Worm (Caenorhabditis elegans) whole organism, mixed stage, embryonic: ENCODE results near the gene fbxa-32.

Source experiments
- M03D4.4 ChIP-seq: sonication (generic microtip); optimal IDR thresholded peaks from 2 replicates; lab custom pipeline; 2017; ENCODE audit warnings: mild to moderate bottlenecking, missing genetic modification characterization, missing compliant biosample characterization
- bed-3 ChIP-seq: fragments of 200-800 bp; sonication (Bioruptor generic); optimal IDR thresholded peaks from 3 replicates; lab custom pipeline; 2018; ENCODE audit warnings: mild to moderate bottlenecking, missing genetic modification characterization, moderate library complexity, missing compliant biosample characterization
- blmp-1 ChIP-seq: fragments of 150-350 bp; optimal IDR thresholded peaks from 2 replicates; lab custom pipeline; 2014; ENCODE audit warnings: missing biosample characterization, missing genetic modification characterization
- ceh-39 ChIP-seq: fragments of 150-350 bp; optimal IDR thresholded peaks from 2 replicates; lab custom pipeline; 2014; ENCODE audit warnings: missing biosample characterization, missing genetic modification characterization
- ceh-83 ChIP-seq: fragments of 200-800 bp; sonication (Bioruptor generic); optimal IDR thresholded peaks from 2 replicates; lab custom pipeline; 2018; ENCODE audit warnings: mild to moderate bottlenecking, missing genetic modification characterization, missing compliant biosample characterization
- ces-1 ChIP-seq: fragments of 150-350 bp; optimal IDR thresholded peaks from 2 replicates; lab custom pipeline; 2014; ENCODE audit warnings: missing biosample characterization, missing genetic modification reagents, missing genetic modification characterization
- cnd-1 ChIP-seq: fragments of 200-800 bp; sonication (Bioruptor generic); optimal IDR thresholded peaks from 2 replicates; lab custom pipeline; 2018; ENCODE audit warnings: mild to moderate bottlenecking, missing genetic modification characterization, missing compliant biosample characterization
- drap-1 ChIP-seq: fragments of 200-800 bp; sonication (Bioruptor generic); optimal IDR thresholded peaks from 3 replicates; lab custom pipeline; 2018; ENCODE audit warnings: mild to moderate bottlenecking, missing genetic modification characterization, missing compliant biosample characterization
- elt-1 ChIP-seq: sonication (generic microtip); optimal IDR thresholded peaks from 2 replicates; lab custom pipeline; 2017; ENCODE audit warnings: missing genetic modification characterization, mild to moderate bottlenecking, missing compliant biosample characterization, antibody characterized with exemption, moderate library complexity, borderline replicate concordance; ENCODE audit not compliant: insufficient read depth
- elt-3 ChIP-seq: fragments of 150-350 bp; optimal IDR thresholded peaks from 2 replicates; lab custom pipeline; 2014; ENCODE audit warnings: missing biosample characterization, missing genetic modification characterization
- flh-1 ChIP-seq: fragments of 200-800 bp; sonication (Bioruptor generic); optimal IDR thresholded peaks from 2 replicates; lab custom pipeline; 2018; ENCODE audit warnings: mild to moderate bottlenecking, missing genetic modification characterization, moderate library complexity, missing compliant biosample characterization
- ham-2 ChIP-seq: fragments of 200-800 bp; sonication (Bioruptor generic); optimal IDR thresholded peaks from 2 replicates; lab custom pipeline; 2018; ENCODE audit warnings: mild to moderate bottlenecking, missing genetic modification characterization, missing compliant biosample characterization
- lin-13 ChIP-seq: fragments of 150-350 bp; optimal IDR thresholded peaks from 2 replicates; lab custom pipeline; 2014; ENCODE audit warnings: missing biosample characterization, missing genetic modification characterization
- lin-32 ChIP-seq: fragments of 200-800 bp; sonication (Bioruptor generic); optimal IDR thresholded peaks from 2 replicates; lab custom pipeline; 2018; ENCODE audit warnings: mild to moderate bottlenecking, missing genetic modification characterization, missing compliant biosample characterization
- lsy-2 ChIP-seq: fragments of 150-350 bp; optimal IDR thresholded peaks from 2 replicates; lab custom pipeline; 2014; ENCODE audit warnings: missing biosample characterization, missing genetic modification characterization
- mab-5 ChIP-seq: fragments of 150-350 bp; optimal IDR thresholded peaks from 2 replicates; lab custom pipeline; 2014; ENCODE audit warnings: missing biosample characterization, missing genetic modification characterization
- mep-1 ChIP-seq: fragments of 150-350 bp; optimal IDR thresholded peaks from 2 replicates; lab custom pipeline; 2017; ENCODE audit warnings: missing biosample characterization, missing genetic modification reagents, missing genetic modification characterization, inconsistent platforms
- nhr-12 ChIP-seq: fragments of 150-350 bp; optimal IDR thresholded peaks from 2 replicates; lab custom pipeline; 2014; ENCODE audit warnings: missing biosample characterization, missing genetic modification characterization
- nhr-2 ChIP-seq: fragments of 150-350 bp; optimal IDR thresholded peaks from 2 replicates; lab custom pipeline; 2014; ENCODE audit warnings: missing biosample characterization, missing genetic modification characterization
- nhr-237 ChIP-seq: fragments of 150-350 bp; optimal IDR thresholded peaks from 2 replicates; lab custom pipeline; 2014; ENCODE audit warnings: missing biosample characterization, missing genetic modification characterization
- nhr-28 ChIP-seq: fragments of 150-350 bp; optimal IDR thresholded peaks from 2 replicates; lab custom pipeline; 2014; ENCODE audit warnings: missing biosample characterization, missing genetic modification characterization
- pha-4 ChIP-seq: fragments of 150-350 bp; optimal IDR thresholded peaks from 2 replicates; lab custom pipeline; 2018; ENCODE audit warnings: missing biosample characterization, missing genetic modification reagents, missing genetic modification characterization
- sem-2 ChIP-seq: fragments of 200-800 bp; sonication (Bioruptor generic); optimal IDR thresholded peaks from 2 replicates; lab custom pipeline; 2018; ENCODE audit warnings: mild to moderate bottlenecking, missing genetic modification characterization, missing compliant biosample characterization
- snpc-4 ChIP-seq: fragments of 150-350 bp; optimal IDR thresholded peaks from 2 replicates; lab custom pipeline; 2014; ENCODE audit warnings: missing biosample characterization, missing genetic modification characterization
- sptf-1 ChIP-seq: sonication (generic microtip); optimal IDR thresholded peaks from 2 replicates; lab custom pipeline; 2017; ENCODE audit warnings: mild to moderate bottlenecking, missing genetic modification characterization, moderate library complexity, missing compliant biosample characterization
- tbx-8 ChIP-seq: fragments of 200-800 bp; sonication (Bioruptor generic); optimal IDR thresholded peaks from 2 replicates; lab custom pipeline; 2018; ENCODE audit warnings: mild to moderate bottlenecking, missing genetic modification characterization, moderate library complexity, missing compliant biosample characterization
- unc-120 ChIP-seq: sonication (generic microtip); optimal IDR thresholded peaks from 2 replicates; lab custom pipeline; 2017; ENCODE audit warnings: missing genetic modification characterization, missing compliant biosample characterization; ENCODE audit not compliant: poor library complexity, severe bottlenecking
- unc-39 ChIP-seq: fragments of 150-350 bp; optimal IDR thresholded peaks from 2 replicates; lab custom pipeline; 2014; ENCODE audit warnings: missing biosample characterization, missing genetic modification characterization
- unc-62 ChIP-seq: fragments of 150-350 bp; optimal IDR thresholded peaks from 2 replicates; lab custom pipeline; 2014; ENCODE audit warnings: missing biosample characterization, missing genetic modification reagents, missing genetic modification characterization

The fbxa-32 gene

DNA sequence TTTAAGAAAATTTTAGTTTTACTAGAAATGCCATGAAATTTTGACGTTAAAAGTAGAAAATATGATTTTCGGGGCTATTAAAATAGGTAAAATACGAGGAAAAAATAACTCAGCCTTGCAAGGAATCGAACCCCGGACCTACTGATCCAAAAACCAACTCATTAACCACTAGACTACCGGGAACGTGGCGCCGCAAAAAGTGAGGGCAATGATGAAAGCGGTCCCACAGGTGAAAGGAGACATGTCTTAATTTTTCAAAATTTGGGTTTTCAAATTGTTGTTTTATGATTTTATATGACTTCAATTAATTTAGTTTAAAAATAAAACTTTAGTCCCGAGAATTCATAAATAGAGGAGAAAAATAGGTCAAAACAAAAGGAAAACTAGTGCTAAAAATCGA, 38.4 kb downstream of the fbxa-32 start:
- TF ChIP-seq mab-5 (no peak), unc-62 (GFP tag; lab: Kevin White, UChicago) (no peak), snpc-4 (tag; lab: Kevin White, UChicago) (no peak), nhr-237 (tag; lab: Kevin White, UChicago) (no peak), lsy-2 (tag; lab: Kevin White, UChicago) (no peak), nhr-28 (tag; lab: Kevin White, UChicago) (no peak), ceh-83 (no peak), pha-4 (tag; lab: Kevin White, UChicago) (no peak)

DNA sequence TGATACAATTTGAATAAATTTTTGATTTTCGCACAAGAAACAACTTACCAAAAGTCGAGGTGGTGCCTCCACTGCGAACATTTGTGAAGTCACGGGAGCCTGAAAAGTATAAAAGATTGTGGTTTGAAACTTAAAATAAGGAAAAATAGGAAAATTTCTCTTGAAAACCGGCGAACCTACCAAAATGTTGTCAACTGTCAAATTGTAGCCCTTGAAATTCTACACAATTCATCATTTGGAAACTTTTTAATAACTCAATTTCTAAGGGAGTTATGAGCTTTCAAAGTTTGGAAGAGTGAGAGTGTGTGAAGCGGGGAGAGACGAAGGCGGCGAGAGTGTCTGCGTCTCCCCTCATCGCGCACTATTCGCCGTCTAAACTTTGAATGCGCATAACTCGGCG, 38.9 kb downstream of the fbxa-32 start, which contains the start of gene pes-4:
pes-4 (minus strand) TSS at position 101 of the 400 bp plus-strand sequence.
- TF ChIP-seq ces-1 (GFP tag; lab: Kevin White, UChicago) = peak; percentile 27
- TF ChIP-seq sem-2 = no peak

DNA sequence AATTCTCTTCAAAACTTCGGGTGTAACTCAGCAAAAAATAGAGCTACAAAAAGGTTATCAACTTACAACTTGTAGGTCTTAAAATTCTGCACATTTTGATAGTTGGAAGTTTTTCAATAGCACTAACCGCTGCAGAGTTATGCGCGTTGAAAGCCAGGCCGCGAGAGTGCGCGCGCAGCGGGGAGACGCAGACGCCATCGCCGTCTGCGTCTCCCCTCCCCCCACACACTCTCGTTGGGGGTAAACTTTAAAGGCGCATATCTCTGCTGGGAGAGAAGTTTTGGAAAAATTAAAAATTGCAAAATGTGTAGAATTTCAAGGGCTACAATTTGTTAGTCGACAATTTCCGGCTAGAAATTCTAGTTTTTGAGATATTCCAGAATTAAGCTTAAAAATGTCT, 39.5 kb downstream of the fbxa-32 start:
- TF ChIP-seq drap-1 (GFP tag; lab: Kevin White, UChicago) (no peak), nhr-28 (tag; lab: Kevin White, UChicago) (no peak), lin-13 (tag; lab: Kevin White, UChicago) (no peak), tbx-8 (GFP tag; lab: Kevin White, UChicago) (no peak), snpc-4 (tag; lab: Kevin White, UChicago) (no peak), unc-62 (GFP tag; lab: Kevin White, UChicago) (no peak), unc-120 (tag; lab: Kevin White, UChicago) (no peak), cnd-1 (no peak), blmp-1 (tag; lab: Kevin White, UChicago) (no peak), lin-32 (GFP tag; lab: Kevin White, UChicago) (no peak), lsy-2 (tag; lab: Kevin White, UChicago) (no peak), elt-1 (no peak), nhr-2 (tag; lab: Kevin White, UChicago) (no peak), sem-2 (no peak), M03D4.4 (tag; lab: Kevin White, UChicago) (no peak), ceh-83 (no peak), bed-3 (no peak)

DNA sequence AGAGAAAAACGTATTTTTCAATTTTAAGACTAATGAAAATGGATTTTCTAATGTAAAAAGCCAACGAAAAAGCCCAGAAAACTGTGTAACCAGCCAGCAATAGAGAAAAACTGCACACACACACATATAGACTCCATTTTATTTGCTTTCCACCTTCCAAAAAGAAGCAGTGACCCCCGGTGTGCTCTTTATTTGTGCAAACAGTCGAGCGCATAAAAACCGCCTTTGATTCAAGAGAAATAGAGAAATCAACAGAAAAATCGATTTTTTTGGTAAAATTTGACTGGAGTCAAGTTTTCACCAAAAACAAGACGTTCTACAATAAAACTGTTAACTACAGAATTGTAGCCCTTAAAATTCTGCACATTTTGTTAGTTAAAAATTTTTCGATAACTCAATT, 40.5 kb downstream of the fbxa-32 start:
- no peak for TF ChIP-seq bed-3
- no peak for TF ChIP-seq lin-13 (tag; lab: Kevin White, UChicago)
- TF ChIP-seq blmp-1 (tag; lab: Kevin White, UChicago) = no peak
- no peak for TF ChIP-seq nhr-2 (tag; lab: Kevin White, UChicago)
- no peak for TF ChIP-seq unc-62 (GFP tag; lab: Kevin White, UChicago)
- no peak for TF ChIP-seq elt-3 (tag; lab: Kevin White, UChicago)
- no peak for TF ChIP-seq mep-1 (tag; lab: Kevin White, UChicago)
- TF ChIP-seq drap-1 (GFP tag; lab: Kevin White, UChicago) = no peak
- TF ChIP-seq cnd-1 = no peak
- no peak for TF ChIP-seq lsy-2 (tag; lab: Kevin White, UChicago)
- no peak for TF ChIP-seq lin-32 (GFP tag; lab: Kevin White, UChicago)
- no peak for TF ChIP-seq sem-2
- TF ChIP-seq unc-39 = no peak

DNA sequence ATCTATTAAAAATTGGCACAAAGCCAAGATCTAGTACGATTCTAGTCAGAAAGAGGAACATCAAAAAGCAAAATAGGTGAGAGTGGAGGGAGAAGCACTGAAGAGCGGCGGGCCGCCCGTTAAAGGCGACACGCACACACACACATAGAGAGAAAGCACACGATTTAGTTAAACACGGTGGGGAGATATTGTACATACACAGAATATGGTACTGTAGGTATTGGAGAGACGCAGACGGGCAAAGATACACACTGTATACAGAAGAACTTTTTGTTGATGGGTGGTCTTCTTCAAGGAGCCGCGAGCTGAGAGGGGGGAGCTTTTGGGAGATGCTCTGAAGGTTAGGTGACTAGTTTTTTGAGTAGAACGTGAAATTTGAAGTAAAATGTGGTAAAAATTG, 42.8 kb downstream of the fbxa-32 start:
- TF ChIP-seq pha-4 (tag; lab: Kevin White, UChicago) (peak; percentile 98), lsy-2 (tag; lab: Kevin White, UChicago) (peak; percentile 20), sptf-1 (tag; lab: Kevin White, UChicago) (peak; percentile 16), snpc-4 (tag; lab: Kevin White, UChicago) (no peak), flh-1 (GFP tag; lab: Kevin White, UChicago) (no peak)
- TF ChIP-seq, all 35 proteins: peak for 3

DNA sequence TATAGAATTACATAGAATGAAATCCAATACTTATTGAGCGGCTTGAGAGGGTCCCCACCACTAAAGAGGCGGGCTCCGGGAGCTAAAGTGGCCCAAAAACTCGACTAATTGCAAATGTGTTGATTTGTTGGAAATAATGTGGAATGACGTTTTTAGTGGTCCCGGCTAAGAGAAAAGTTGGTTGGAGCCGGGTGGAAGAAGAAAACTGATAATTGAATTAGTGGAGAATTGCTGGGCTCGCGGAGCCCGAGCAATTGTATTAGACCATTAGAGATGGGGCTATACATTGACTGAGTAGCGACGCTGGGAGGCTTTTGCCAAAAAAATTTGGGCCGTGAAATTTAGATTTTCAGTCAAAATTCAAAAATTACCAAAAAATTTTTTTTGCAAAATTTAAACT, 43.5 kb downstream of the fbxa-32 start:
- TF ChIP-seq nhr-12 (tag; lab: Kevin White, UChicago) (no peak), ham-2 (no peak), pha-4 (tag; lab: Kevin White, UChicago) (no peak), unc-62 (GFP tag; lab: Kevin White, UChicago) (no peak), blmp-1 (tag; lab: Kevin White, UChicago) (no peak), ces-1 (GFP tag; lab: Kevin White, UChicago) (peak; percentile 84), unc-120 (tag; lab: Kevin White, UChicago) (peak; percentile 24), lin-32 (GFP tag; lab: Kevin White, UChicago) (no peak), ceh-39 (tag; lab: Kevin White, UChicago) (no peak)
